Worm (Caenorhabditis elegans) whole organism, L4/young adult: ENCODE measurements around the gene ccr-4.

Experiments
- W03F9.2 ChIP-seq: fragments of 150-350 bp; optimal IDR thresholded peaks from 2 replicates; lab custom pipeline; 2014; ENCODE audit warnings: missing biosample characterization, missing genetic modification characterization
- dao-5 ChIP-seq: sonication (generic microtip); optimal IDR thresholded peaks from 2 replicates; lab custom pipeline; 2016; ENCODE audit warnings: missing genotype, missing genetic modification characterization, moderate library complexity, missing compliant biosample characterization
- him-1 ChIP-seq: sonication (generic microtip); optimal IDR thresholded peaks from 2 replicates; lab custom pipeline; 2016; ENCODE audit warnings: missing genotype, missing genetic modification reagents, missing genetic modification characterization, missing compliant biosample characterization

- no peak for TF ChIP-seq dao-5 (tag; lab: Kevin White, UChicago)
- TF ChIP-seq him-1 = no peak
- TF ChIP-seq W03F9.2 (tag; lab: Kevin White, UChicago) = no peak
These were observed 11.1 kb upstream of the ccr-4 start for ce11 chrIV:12350235-12350634.
